Fruit fly (Drosophila melanogaster): ENCODE data around the gene DIP-epsilon.

DNA sequence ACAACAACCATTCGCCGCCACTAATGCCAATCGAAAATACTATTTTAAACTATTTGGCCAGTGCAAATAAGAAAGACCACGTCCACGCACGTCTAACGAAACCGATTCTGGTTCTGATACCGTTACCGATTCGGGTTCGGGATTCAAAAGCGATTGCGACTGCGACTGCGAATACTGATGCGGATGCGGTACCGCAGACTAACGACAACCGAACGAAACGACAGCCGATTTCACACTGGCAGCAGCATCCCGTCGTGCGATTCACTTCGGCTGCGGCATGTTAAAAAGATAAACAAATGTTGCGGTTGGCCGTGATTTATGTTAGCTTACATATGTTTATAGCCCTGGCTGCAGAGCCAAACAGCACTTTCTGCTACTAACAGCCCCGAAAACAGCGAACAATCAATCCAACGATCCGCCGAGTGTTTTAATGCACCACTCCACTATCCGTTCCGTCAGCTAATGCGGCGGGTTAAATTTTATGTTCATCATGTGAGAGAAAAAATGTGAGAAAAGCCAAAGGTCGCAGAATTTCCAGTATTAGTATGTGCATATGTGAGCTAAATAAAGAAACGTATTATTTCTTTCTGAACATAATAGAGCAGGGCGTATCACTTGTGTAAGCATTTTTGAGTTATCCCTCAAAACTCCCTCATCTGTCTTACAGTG is at the start of gene DIP-epsilon:
- TF ChIP-seq CG12605 (GFP tag; IDR thresholded peaks at IDR 0.05), result no peak
- TF ChIP-seq EcR (GFP tag; optimal IDR thresholded peaks at IDR 0.05), result no peak

Data from whole organism, pupa.